Worm (Caenorhabditis elegans): Measurements from ENCODE around the gene srv-29.

DNA sequence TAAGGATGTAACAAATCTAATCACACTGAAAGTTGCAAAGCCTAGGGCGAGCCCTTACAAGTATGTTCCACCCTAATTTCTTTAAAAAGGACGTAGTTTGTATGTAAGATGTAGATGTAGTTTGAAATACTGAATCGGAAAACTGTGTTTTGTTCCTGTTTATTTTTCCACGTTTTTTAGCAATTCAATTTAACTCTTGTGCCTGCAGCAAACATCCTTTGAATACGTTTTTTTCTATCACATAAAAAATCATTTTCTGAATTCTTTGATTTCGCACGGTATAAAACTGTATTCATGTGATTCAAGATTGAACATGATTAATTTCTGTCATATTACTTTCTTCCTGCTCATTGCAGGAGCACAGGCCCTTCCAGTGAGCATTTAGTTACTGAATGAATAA, 26.4 kb downstream of the srv-29 start, which contains the start of gene F58F9.9:
- TF ChIP-seq eor-1 (tag; optimal IDR thresholded peaks at IDR 0.05) (no peak), aly-2 (tag; optimal IDR thresholded peaks at IDR 0.05) (no peak), nhr-76 (tag; optimal IDR thresholded peaks at IDR 0.05) (no peak), ceh-82 (tag; optimal IDR thresholded peaks at IDR 0.05) (no peak), elt-3 (tag; optimal IDR thresholded peaks at IDR 0.05) (no peak), zag-1 (tag; optimal IDR thresholded peaks at IDR 0.05) (no peak), ztf-4 (tag; optimal IDR thresholded peaks at IDR 0.05) (no peak)
